Fruit fly (Drosophila melanogaster) ovary, adult (tissue): ENCODE measurements around the gene CG13021.
A peak's percentile ranks its signal among the peaks of the same experiment; 100 is the strongest.

Source experiments
- CG17801 ChIP-seq: fragments of 200-800 bp; optimal IDR thresholded peaks from 2 replicates; lab custom pipeline; 2019; ENCODE audit warnings: missing biosample characterization, mild to moderate bottlenecking, missing genetic modification characterization, moderate library complexity; ENCODE audit not compliant: partially characterized antibody

Gene CG13021

DNA sequence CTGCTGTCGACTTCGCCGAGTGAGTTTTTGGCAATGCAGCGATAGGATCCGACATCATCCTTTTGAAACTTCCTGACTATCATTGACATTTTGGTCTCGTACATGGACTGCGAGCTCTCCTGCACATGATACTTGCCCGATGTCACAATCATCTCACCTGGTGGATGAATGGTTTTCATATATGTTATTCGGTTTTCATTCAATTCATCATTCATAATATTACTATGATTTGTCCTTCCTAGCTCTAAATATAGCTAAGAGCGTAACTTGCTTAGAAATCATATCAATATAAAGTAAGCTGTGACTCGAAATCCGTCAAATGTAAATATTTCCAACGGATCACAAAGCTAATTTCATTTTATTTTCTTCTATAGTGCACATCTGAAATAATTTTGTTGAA lies at the start of gene CG13021:
Gene CG13021, plus strand, starts transcription at position 301 of the 400 bp plus-strand sequence.
- no peak for TF ChIP-seq CG17801 (GFP tag; lab: Kevin White, UChicago)

DNA sequence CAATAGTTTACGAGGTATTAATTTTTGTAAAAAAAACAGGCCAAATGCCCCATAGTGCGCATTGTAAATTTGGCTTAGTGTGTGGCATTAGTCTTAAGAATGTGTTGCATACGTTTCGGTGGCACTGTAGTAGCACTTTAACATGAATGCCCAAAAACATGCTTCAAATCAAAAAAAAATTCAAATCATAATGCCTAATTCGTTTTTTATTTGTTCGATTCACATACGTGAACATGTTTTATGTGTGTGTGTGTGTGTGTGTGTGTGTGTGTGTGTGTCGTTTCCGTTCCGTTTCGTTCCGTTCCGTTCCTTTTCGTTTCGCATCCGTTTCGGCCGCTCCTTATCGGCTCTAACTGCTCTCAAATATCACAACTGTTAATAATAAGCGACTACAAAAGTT lies 48.6 kb upstream of the CG13021 start:
- TF ChIP-seq CG17801 (GFP tag; lab: Kevin White, UChicago) = no peak

DNA sequence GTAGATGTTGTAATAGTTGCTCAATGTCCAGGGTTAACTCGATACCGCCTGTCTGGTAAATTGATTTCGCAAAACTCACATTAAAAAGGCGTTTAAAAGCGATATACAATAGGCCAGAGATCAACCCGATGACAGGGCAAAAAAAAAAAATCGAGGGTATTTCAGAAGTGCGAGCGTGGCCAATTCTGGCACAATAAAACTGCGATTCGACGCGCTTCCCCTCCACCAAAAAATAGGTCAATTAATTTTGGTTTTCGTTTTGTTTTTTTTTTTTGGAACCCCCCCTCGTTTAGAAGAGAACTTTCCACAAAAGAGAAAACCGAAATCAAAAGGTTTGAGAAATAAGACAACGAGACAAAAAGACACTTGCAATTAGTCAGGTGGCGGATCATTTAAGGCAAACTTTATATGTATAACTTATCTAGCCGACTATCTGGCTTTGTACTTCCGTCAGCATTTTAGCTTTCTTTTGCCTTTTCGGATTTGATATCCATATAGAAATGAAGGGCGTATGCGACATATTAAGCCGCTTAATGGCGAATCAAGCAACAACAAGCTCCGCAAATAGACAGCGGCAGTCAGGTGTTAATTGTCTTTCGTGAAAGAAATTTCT lies 43.5 kb upstream of the CG13021 start:
- peak; percentile 55 for TF ChIP-seq CG17801 (GFP tag; lab: Kevin White, UChicago)

DNA sequence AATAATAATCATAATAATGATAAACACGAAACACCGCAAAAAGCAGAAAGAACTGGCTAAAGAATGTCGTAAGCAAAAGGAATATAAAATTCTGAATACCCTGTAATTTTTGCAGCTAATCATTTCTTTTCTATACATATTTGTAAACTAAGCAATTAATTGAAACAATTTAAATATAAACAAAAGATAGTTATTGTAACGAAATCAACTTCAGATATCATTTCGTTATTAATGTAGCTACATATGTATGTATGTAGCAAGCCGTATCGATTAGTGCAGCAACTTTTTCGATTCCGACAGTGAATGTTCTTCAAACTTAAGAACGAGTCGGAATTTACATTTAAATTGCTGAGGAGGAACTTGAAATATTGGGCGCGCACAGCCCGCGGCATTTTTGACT lies 40.5 kb upstream of the CG13021 start:
- no peak for TF ChIP-seq CG17801 (GFP tag; lab: Kevin White, UChicago)

DNA sequence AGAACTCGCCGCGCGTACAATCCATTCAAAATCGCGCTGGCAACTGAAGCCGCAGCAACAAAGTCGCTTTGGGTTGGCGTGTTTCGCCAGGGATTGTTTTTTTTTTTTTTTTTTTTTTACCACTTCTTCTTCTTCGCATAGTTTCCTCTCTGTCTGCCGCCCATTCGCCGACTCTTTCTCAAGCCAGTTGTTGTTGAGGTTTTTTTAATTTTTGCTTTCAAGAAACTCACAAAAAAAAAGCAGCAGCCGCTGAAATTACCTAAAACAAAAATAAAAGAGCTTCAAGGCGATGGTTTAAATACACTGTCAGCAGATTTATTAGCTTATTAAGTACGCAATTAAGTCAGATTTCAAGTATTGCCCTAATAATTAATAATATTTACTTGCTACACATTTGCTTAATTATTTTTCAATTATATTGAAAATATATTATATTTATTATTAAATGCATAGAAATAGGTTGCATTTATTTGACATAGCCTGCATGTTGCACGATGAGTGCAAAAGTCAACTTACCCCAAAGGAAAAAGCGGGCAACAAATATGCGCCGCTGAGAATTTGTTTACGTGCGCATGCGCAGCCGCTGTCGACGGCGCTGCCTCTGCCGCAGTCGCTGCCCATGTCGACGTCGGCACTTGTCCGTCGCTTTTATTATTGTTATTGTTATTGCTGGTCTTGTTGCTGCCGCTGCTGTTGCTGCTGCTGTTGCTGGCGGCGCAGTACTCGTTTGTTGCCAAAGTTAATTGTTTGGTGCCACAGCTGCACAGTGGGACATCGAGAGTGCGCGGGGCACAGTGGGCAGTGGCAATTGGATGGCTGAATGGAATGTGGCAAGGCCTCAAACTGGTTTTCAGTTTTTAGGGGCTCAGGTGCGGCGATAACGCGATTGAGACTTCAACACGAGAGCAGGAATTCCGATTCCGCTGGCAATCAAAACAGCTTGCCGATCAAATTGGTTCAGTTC lies 39.4 kb upstream of the CG13021 start, which contains the start of gene CG12206:
Gene CG12206, minus strand, starts transcription at position 49 of the 964 bp plus-strand sequence.
- peak; percentile 85 for TF ChIP-seq CG17801 (GFP tag; lab: Kevin White, UChicago)

DNA sequence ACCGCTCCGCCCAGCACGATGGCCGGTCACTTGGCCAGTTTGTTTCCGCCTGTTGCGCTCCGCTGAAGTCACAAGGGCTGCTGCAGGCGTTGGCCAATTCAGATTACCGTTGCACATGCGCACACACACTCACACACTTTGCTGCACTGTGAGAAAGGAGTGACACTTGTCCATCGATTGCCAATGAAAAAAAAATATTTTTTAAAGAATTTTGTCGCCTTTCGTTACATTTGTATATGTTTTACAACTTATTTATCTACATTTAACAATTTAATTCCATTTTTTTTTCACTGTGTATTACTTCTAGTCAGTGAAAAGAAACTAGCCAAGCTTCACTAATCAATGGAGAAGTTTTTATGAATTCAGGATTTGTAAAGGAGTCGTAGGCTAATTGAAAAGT lies 38.1 kb upstream of the CG13021 start:
- TF ChIP-seq CG17801 (GFP tag; lab: Kevin White, UChicago) = no peak

DNA sequence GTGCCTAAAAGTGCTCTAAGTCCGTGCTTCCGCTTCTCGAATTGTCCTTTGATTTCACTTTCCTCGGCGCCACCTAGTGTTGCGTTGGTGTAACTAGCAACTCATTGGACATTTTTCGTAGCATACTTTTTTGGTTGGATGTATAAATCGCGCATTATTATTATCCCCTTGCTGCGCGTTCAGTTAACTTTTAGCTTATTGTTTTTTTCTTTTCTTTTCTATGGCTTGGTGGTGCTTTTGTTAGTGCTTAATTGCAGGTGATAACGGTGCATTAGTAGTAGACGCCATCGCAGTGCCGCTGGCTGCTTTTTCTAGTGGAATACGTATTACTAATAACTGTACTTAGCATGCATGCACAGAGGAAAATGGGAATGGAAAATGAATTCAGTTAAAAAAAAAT lies 33.1 kb upstream of the CG13021 start:
- peak; percentile 64 for TF ChIP-seq CG17801 (GFP tag; lab: Kevin White, UChicago)

DNA sequence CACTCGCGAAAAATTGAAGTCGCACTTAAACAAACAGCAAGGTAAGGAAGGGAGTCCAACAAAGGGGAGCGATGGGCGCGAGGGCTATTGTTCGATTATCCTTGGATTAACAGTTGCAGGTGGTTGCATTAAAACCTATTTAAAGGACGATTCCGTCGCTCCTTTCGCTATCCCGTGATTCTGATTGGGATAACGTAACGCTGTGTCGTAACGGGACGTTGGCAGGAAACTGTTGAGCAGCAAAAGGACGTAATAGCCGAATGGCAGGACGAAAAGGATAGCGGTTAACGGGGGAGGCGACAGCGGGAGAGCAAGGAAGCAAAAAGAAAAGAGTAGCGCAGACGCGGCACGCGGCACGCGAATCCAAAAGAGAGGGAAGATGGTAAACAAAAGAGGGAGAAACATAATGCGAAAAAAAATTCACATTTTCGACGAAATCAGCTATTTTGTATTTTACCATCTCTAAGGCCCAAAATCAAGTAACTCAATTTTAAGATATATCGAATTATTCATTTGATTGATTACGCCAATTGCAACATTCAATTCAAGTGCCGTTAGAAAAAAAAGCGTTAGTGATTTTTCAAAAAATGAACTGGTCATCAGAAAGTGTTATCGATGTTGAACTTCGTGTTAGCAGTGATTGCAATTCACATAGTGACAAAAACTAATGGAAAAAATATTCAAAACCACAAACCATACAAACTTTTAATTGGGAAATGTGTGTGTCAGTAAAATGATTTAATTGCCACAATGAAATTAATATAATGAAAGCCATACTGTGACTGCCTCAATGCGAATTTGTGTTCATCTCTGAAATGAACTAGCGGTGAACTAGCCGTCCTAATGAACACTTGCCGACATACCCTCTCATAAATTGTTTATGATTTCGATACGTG lies 31.7 kb upstream of the CG13021 start, which contains the start of the genes CG10804 and CG10802:
Gene CG10804, minus strand, starts transcription at position 204 of the 896 bp plus-strand sequence.
Gene CG10802, plus strand, starts transcription at position 847 of the 896 bp plus-strand sequence.
- peak; percentile 78 for TF ChIP-seq CG17801 (GFP tag; lab: Kevin White, UChicago)

DNA sequence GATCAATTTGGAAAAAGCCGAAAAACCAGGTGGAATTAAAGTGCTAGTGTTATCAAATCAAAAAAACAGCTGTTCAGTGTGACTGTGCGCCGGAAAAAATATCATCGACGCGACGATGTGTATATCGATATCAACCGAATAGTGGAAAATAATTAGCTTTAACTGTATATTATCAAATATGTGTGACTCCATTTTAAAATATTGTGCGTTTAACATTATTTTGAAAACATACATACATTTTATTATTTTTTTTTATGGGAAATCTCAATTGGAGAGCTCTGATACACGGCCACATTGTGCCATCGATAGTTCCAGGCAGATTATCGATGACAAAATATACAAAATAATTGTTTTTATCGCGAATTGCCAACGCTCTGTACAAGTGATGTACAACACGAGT lies 28.8 kb upstream of the CG13021 start, which contains the start of the genes CG14270 and CG10803:
Gene CG14270, minus strand, starts transcription at position 75 of the 400 bp plus-strand sequence.
Gene CG10803, plus strand, starts transcription at position 347 of the 400 bp plus-strand sequence.
- no peak for TF ChIP-seq CG17801 (GFP tag; lab: Kevin White, UChicago)

DNA sequence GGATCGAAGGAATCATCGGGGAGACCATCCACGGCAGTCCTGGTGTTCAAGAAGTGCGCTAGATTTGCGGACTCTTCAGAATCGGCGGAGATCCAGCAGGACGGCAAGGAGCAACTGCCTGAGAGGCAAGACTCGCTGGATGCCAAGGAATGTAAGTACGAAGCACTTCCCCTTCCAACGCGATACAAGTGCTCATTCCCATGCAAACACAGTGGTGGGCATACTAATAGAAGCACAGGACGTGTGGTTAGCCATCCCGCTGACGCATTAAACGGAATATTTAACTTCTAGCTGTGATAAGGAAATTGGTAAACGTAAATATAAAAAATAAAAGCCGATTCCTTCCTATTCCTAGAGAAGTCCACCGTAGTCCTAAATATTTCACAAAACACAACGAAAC lies 28.2 kb upstream of the CG13021 start:
- no peak for TF ChIP-seq CG17801 (GFP tag; lab: Kevin White, UChicago)

DNA sequence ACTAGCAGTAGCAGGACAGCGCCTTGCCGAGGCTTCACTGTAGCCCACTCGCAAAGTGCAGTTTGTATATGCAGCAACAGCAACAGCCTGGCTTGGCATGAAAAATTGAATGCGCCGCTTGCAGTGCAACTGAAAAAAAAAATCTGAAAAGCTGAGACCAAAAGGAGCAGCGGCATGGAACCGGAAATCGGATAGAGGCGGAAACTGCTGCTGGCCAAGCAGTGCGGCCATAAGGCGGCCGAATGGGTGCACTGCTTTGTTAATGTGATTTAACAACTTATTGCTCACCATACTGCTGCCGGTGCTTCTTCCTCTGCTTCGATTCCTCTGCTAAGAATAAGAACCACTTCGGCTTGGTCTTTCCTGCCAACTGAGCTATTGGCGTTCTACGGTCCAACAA lies 9.9 kb upstream of the CG13021 start:
- no peak for TF ChIP-seq CG17801 (GFP tag; lab: Kevin White, UChicago)

DNA sequence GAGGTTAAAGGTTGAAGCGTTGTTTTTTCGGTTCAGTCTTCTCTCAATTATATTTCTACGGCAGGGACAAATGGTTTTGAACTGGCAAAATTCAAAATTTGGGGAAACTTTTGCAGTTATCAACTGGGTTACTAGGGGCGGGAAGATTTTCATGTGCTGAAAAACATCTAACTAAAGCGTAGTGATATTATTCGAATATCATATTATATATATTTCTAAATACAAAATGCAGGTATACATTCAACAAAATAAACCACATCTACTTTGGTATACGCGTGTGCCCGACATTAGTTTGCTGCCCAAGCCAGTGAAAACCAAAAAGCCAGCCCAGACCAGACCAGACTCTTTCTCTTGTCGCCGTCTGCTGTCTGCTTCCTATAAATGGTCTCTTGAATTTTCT lies 9.4 kb upstream of the CG13021 start, which contains the start of gene Gas8:
Gene Gas8, minus strand, starts transcription at position 101 of the 400 bp plus-strand sequence.
- no peak for TF ChIP-seq CG17801 (GFP tag; lab: Kevin White, UChicago)

DNA sequence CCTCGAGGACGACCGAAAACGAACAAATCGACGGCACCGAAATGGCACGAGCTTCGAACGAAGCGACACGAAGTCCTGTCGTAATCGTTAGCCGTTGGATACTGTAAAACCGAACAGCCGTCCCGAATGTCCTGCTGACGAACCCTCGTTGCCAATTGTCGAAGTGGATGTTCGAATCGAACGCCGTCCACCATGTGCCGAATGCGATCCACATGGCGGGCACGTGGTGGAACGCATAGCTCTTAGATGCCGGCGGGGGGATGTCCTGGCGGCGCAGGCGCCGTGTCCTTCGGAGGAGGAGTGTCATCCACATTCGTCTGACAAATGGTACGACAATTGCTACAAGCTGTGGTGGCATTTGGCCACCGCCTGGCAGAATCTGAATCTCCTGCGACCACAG lies 16.6 kb downstream of the CG13021 start:
- no peak for TF ChIP-seq CG17801 (GFP tag; lab: Kevin White, UChicago)

DNA sequence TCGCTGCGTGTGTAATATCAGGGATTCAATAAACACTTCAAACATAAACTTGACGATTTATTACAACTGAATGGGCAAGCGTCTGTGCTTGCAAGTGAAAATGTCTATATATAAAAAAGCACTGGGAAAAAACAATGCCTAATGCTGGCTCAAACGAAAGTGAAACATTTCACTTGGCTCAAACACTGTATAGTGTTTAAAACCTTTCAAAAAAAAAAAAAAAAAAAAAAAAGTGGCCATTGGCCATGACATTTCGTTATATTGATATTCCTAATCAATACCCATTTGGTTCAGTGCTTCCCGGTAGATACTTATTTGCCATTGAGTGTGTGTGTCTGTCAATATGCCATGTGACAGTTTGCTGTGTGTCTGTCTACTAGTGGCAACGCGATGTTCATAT lies 24.7 kb downstream of the CG13021 start:
- no peak for TF ChIP-seq CG17801 (GFP tag; lab: Kevin White, UChicago)
